Worm (Caenorhabditis elegans): ENCODE measurements around the gene W02H3.3.

The W02H3.3 gene

ce11 chrX:11059744-11060143 is 38.2 kb downstream of the W02H3.3 start, which contains the start of gene lpr-6:
Gene lpr-6 (plus strand): TSS chrX:11059994.
- peak; percentile 86 for TF ChIP-seq nhr-43 (tag; optimal IDR thresholded peaks at IDR 0.05; ENCODE audit: poor library complexity, severe bottlenecking)
- peak; percentile 11 for TF ChIP-seq ama-1 (optimal IDR thresholded peaks at IDR 0.05)
- TF ChIP-seq nhr-23 (tag; optimal IDR thresholded peaks at IDR 0.05) = peak; percentile 87
- TF ChIP-seq snpc-4 (tag; optimal IDR thresholded peaks at IDR 0.05) = no peak
- TF ChIP-seq nhr-25 (tag; optimal IDR thresholded peaks at IDR 0.05) = peak; percentile 5
- no peak for TF ChIP-seq egl-5 (tag; optimal IDR thresholded peaks at IDR 0.05)

- TF ChIP-seq skn-1 (tag; optimal IDR thresholded peaks at IDR 0.05) (no peak), lsy-12 (tag; optimal IDR thresholded peaks at IDR 0.05) (no peak), mml-1 (tag; optimal IDR thresholded peaks at IDR 0.05) (no peak), ztf-4 (tag; optimal IDR thresholded peaks at IDR 0.05) (no peak), nhr-23 (tag; optimal IDR thresholded peaks at IDR 0.05) (peak; percentile 99), elt-3 (tag; optimal IDR thresholded peaks at IDR 0.05) (peak in 1 of 3 experiments; percentile 58), ztf-11 (tag; optimal IDR thresholded peaks at IDR 0.05) (no peak), ceh-16 (tag; optimal IDR thresholded peaks at IDR 0.05) (no peak), nhr-43 (tag; optimal IDR thresholded peaks at IDR 0.05; ENCODE audit: poor library complexity, severe bottlenecking) (peak; percentile 32), nhr-77 (tag; optimal IDR thresholded peaks at IDR 0.05) (no peak), fos-1 (tag; optimal IDR thresholded peaks at IDR 0.05) (peak; percentile 12), eor-1 (tag; optimal IDR thresholded peaks at IDR 0.05) (no peak), unc-62 (GFP tag; optimal IDR thresholded peaks at IDR 0.05) (peak; percentile 1), ceh-28 (tag; optimal IDR thresholded peaks at IDR 0.05) (peak; percentile 51), nhr-25 (tag; optimal IDR thresholded peaks at IDR 0.05) (peak; percentile 46), elt-1 (tag; optimal IDR thresholded peaks at IDR 0.05) (peak; percentile 33), nhr-28 (tag; optimal IDR thresholded peaks at IDR 0.05) (no peak)
These were observed 41.0 kb downstream of the W02H3.3 start, which contains the start of gene lpr-3 for ce11 chrX:11057028-11057427. Gene lpr-3 (plus strand): TSS chrX:11057401.

ce11 chrX:11053615-11054014 is 44.4 kb downstream of the W02H3.3 start, which contains the start of gene C09F12.2:
Gene C09F12.2 (plus strand): TSS chrX:11053915.
- TF ChIP-seq mml-1 (tag; optimal IDR thresholded peaks at IDR 0.05) (no peak), elt-2 (tag; optimal IDR thresholded peaks at IDR 0.05) (no peak), daf-12 (tag; optimal IDR thresholded peaks at IDR 0.05) (no peak), lin-15B (tag; optimal IDR thresholded peaks at IDR 0.05) (no peak), zag-1 (tag; optimal IDR thresholded peaks at IDR 0.05) (no peak), skn-1 (tag; optimal IDR thresholded peaks at IDR 0.05) (no peak), nhr-12 (tag; optimal IDR thresholded peaks at IDR 0.05) (no peak), tbx-2 (tag; optimal IDR thresholded peaks at IDR 0.05) (no peak), ceh-16 (tag; optimal IDR thresholded peaks at IDR 0.05) (no peak)

- TF ChIP-seq unc-62 (GFP tag; optimal IDR thresholded peaks at IDR 0.05) (no peak), nhr-76 (tag; optimal IDR thresholded peaks at IDR 0.05) (no peak), elt-2 (tag; optimal IDR thresholded peaks at IDR 0.05) (no peak), mml-1 (tag; optimal IDR thresholded peaks at IDR 0.05) (no peak), lsy-12 (tag; optimal IDR thresholded peaks at IDR 0.05) (no peak), eor-1 (tag; optimal IDR thresholded peaks at IDR 0.05) (no peak), unc-39 (tag; optimal IDR thresholded peaks at IDR 0.05) (no peak), ceh-9 (tag; optimal IDR thresholded peaks at IDR 0.05) (no peak), mdl-1 (tag; optimal IDR thresholded peaks at IDR 0.05) (no peak), lin-39 (tag; optimal IDR thresholded peaks at IDR 0.05) (no peak), ama-1 (optimal IDR thresholded peaks at IDR 0.05) (no peak), skn-1 (tag; optimal IDR thresholded peaks at IDR 0.05) (no peak), ceh-16 (tag; optimal IDR thresholded peaks at IDR 0.05) (no peak)
These were observed 47.7 kb downstream of the W02H3.3 start for ce11 chrX:11050335-11050734.

ce11 chrX:11047183-11047582 is 50.8 kb downstream of the W02H3.3 start, which contains the start of gene clc-1:
Gene clc-1 (plus strand): TSS chrX:11047446.
- TF ChIP-seq daf-12 (tag; optimal IDR thresholded peaks at IDR 0.05) (no peak), nhr-25 (tag; optimal IDR thresholded peaks at IDR 0.05) (no peak), jun-1 (tag; optimal IDR thresholded peaks at IDR 0.05) (peak; percentile 88), elt-2 (tag; optimal IDR thresholded peaks at IDR 0.05) (peak; percentile 99), elt-1 (tag; optimal IDR thresholded peaks at IDR 0.05) (no peak), fos-1 (tag; optimal IDR thresholded peaks at IDR 0.05) (peak; percentile 70), pha-4 (tag; optimal IDR thresholded peaks at IDR 0.05) (peak; percentile 60), nhr-11 (tag; optimal IDR thresholded peaks at IDR 0.05) (no peak), pqm-1 (tag; optimal IDR thresholded peaks at IDR 0.05) (peak; percentile 87), mml-1 (tag; optimal IDR thresholded peaks at IDR 0.05) (no peak), hmg-11 (tag; optimal IDR thresholded peaks at IDR 0.05) (no peak)
